Worm (Caenorhabditis elegans) whole organism, L4/young adult: ENCODE measurements around the gene F22E5.20.

Experiments used
- W03F9.2 ChIP-seq: fragments of 150-350 bp; optimal IDR thresholded peaks from 2 replicates; lab custom pipeline; 2014; ENCODE audit warnings: missing biosample characterization, missing genetic modification characterization
- dao-5 ChIP-seq: sonication (generic microtip); optimal IDR thresholded peaks from 2 replicates; lab custom pipeline; 2016; ENCODE audit warnings: missing genotype, missing genetic modification characterization, moderate library complexity, missing compliant biosample characterization
- him-1 ChIP-seq: sonication (generic microtip); optimal IDR thresholded peaks from 2 replicates; lab custom pipeline; 2016; ENCODE audit warnings: missing genotype, missing genetic modification reagents, missing genetic modification characterization, missing compliant biosample characterization

ce11 chrII:2637359-2637758 lies 36.1 kb downstream of the F22E5.20 start, which contains the start of gene F22E5.21:
- TF ChIP-seq him-1, result no peak
- TF ChIP-seq dao-5 (tag; lab: Kevin White, UChicago), result no peak
- TF ChIP-seq W03F9.2, result no peak
